Worm (Caenorhabditis elegans) whole organism, midembryonic: ENCODE results near the gene sulp-5.
A peak's percentile ranks its signal among the peaks of the same experiment; 100 is the strongest.

Experiments
- T22C8.4 ChIP-seq: fragments of 200-800 bp; sonication (Bioruptor generic); IDR thresholded peaks from 2 replicates; pipeline ENCODE4 v1.3.6; 2022; ENCODE audit warnings: missing genetic modification characterization, missing compliant biosample characterization
- cog-1 ChIP-seq: sonication (generic microtip); optimal IDR thresholded peaks from 2 replicates; lab custom pipeline; 2016; ENCODE audit warnings: missing genetic modification characterization, missing compliant biosample characterization
- flt-1 ChIP-seq: fragments of 200-800 bp; sonication (Bioruptor generic); IDR thresholded peaks from 2 replicates; pipeline ENCODE4 v1.3.6; 2022; ENCODE audit warnings: missing genetic modification characterization, missing compliant biosample characterization
- klf-2 ChIP-seq: fragments of 200-800 bp; sonication (Bioruptor generic); conservative IDR thresholded peaks from 2 replicates; pipeline ENCODE4 v1.3.6; 2022; ENCODE audit warnings: missing genetic modification reagents, missing genetic modification characterization, missing compliant biosample characterization
- med-1 ChIP-seq: sonication (generic microtip); optimal IDR thresholded peaks from 2 replicates; lab custom pipeline; 2017; ENCODE audit warnings: missing genetic modification characterization, mild to moderate bottlenecking, missing compliant biosample characterization, antibody characterized with exemption, missing genetic modification reagents; ENCODE audit not compliant: insufficient read depth
- ref-1 ChIP-seq: fragments of 200-800 bp; sonication (Bioruptor generic); conservative IDR thresholded peaks from 2 replicates; pipeline ENCODE4 v1.3.6; 2022; ENCODE audit warnings: missing genetic modification reagents, missing genetic modification characterization, missing compliant biosample characterization
- tab-1 ChIP-seq: fragments of 200-800 bp; sonication (Bioruptor generic); IDR thresholded peaks from 2 replicates; pipeline ENCODE4 v1.3.6; 2022; ENCODE audit warnings: missing genetic modification characterization, missing compliant biosample characterization
- ztf-23 ChIP-seq: fragments of 200-800 bp; sonication (Bioruptor generic); IDR thresholded peaks from 2 replicates; pipeline ENCODE4 v1.3.6; 2022; ENCODE audit warnings: missing genetic modification reagents, missing genetic modification characterization, missing compliant biosample characterization
- ztf-29 ChIP-seq: fragments of 200-800 bp; sonication (Bioruptor generic); IDR thresholded peaks from 2 replicates; pipeline ENCODE4 v1.3.6; 2022; ENCODE audit warnings: missing genetic modification reagents, missing genetic modification characterization, missing compliant biosample characterization

sulp-5 gene

DNA sequence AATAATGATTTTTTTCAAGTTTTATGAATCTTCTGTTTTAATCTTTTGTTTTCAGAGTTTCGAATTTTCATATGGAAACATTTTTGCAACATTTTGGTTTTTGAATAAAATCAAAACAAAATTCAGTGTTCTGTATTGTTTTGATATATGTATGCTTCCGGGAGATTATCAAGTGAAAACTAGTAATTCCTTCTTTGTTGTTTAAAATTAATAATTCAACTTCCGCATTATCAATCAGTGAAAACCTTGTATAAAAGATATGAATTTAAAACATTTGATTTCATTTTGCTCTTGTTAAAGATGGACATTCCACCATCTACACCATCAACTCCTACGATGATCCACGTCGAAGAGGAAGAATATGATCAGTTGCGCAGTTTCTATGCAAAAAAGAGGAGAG, at the start of gene sulp-5:
Gene sulp-5, plus strand, starts transcription at position 301 of the 400 bp plus-strand sequence.
- TF ChIP-seq ref-1 (GFP tag; lab: Robert Waterston, UW): no peak
- TF ChIP-seq tab-1: no peak
- no peak for TF ChIP-seq T22C8.4 (GFP tag; lab: Robert Waterston, UW)
- no peak for TF ChIP-seq cog-1 (tag; lab: Kevin White, UChicago)
- no peak for TF ChIP-seq med-1
- TF ChIP-seq ztf-23 (GFP tag; lab: Robert Waterston, UW): no peak
- TF ChIP-seq flt-1 (GFP tag; lab: Robert Waterston, UW): no peak
- no peak for TF ChIP-seq ztf-29
- TF ChIP-seq klf-2: no peak

ce11 chrV:11833319-11833718, 46.5 kb upstream of the sulp-5 start, which contains the start of gene pho-8:
TSS of gene pho-8 (plus strand) at chrV:11833619.
- TF ChIP-seq klf-2: no peak
- no peak for TF ChIP-seq flt-1 (GFP tag; lab: Robert Waterston, UW)
- TF ChIP-seq ztf-23 (GFP tag; lab: Robert Waterston, UW): no peak
- TF ChIP-seq cog-1 (tag; lab: Kevin White, UChicago): no peak
- TF ChIP-seq tab-1: no peak
- TF ChIP-seq ztf-29: no peak
- no peak for TF ChIP-seq ref-1 (GFP tag; lab: Robert Waterston, UW)
- no peak for TF ChIP-seq T22C8.4 (GFP tag; lab: Robert Waterston, UW)
- TF ChIP-seq med-1: no peak

DNA sequence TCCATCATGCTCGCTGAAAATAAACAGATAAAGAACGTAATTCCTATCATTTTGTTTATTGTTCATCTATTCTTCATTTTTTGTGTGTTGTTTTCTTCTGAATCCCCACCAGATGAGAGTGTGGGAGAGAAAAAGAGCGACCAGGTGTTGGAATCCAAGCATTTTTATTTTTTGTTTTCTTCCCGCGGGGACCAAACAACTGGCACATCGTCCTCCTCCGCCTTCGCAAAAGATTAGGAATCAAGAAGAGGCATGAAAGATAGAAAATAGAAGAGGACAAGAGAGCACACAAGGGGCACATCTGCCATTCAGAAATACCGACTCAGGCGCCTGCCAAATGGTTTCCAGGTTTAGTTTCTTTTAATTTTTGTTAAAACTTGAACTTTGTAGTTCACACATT, 43.8 kb upstream of the sulp-5 start, which contains the start of gene R13H4.2:
Gene R13H4.2, plus strand, starts transcription at position 319 of the 400 bp plus-strand sequence.
- no peak for TF ChIP-seq ref-1 (GFP tag; lab: Robert Waterston, UW)

DNA sequence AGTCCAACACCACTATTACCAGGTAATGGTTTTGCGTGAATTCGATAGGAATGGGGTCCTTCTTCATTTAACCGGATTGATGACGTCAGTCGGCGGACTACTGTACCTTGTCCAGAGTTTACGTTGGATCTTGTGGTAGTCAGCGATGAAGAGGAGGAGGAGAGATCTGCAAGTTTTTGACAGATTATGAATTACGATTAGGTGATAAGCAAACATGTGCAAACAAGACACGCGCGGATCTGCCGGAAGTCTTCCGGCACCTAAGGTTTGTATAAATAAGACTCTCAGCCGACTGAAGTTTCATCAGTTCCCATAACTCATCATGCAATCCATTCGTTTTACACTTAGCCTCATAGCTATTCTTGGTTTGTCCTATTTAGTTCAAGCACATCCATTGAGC, 40.6 kb upstream of the sulp-5 start, which contains the start of gene idpb-5:
Gene idpb-5, plus strand, starts transcription at position 301 of the 400 bp plus-strand sequence.
- TF ChIP-seq ztf-23 (GFP tag; lab: Robert Waterston, UW) (no peak), flt-1 (GFP tag; lab: Robert Waterston, UW) (no peak), ztf-29 (no peak), tab-1 (no peak), T22C8.4 (GFP tag; lab: Robert Waterston, UW) (no peak), klf-2 (no peak), ref-1 (GFP tag; lab: Robert Waterston, UW) (no peak), med-1 (no peak), cog-1 (tag; lab: Kevin White, UChicago) (no peak)

DNA sequence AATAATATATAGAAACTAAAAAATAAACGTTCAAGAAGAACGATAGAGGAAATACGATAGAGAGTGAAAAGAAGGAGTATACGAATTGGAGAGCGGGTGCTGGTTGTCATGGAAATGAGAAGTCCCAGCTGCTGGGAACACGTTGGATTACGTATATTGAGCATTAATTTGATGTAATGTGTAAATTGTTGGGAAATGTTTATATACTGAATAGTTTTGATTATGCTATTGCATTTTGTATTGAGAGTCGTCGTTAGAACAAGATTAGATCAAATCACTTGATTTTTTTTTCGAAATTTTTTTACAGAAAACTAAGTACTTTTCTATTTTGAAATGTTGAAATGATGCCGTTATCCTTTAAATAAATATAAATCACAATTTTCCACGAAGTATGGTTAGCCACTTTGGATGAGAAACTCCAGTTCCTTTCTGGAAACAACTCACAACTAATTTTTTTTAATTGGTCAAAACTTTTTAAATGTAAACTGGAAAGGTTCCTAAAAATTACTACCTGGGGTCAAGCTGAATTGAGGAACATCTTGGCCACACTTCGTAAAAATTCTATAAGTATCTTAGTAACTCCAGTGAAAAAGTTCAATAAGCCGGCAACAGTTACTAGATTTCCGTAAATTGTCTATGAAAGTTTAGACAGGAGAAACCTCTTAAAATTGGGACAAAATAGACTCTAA, 36.0 kb upstream of the sulp-5 start, which contains the start of gene nphp-4:
Gene nphp-4, minus strand, starts transcription at position 51 of the 689 bp plus-strand sequence.
- no peak for TF ChIP-seq flt-1 (GFP tag; lab: Robert Waterston, UW)
- TF ChIP-seq T22C8.4 (GFP tag; lab: Robert Waterston, UW): no peak
- TF ChIP-seq tab-1: no peak
- no peak for TF ChIP-seq med-1
- no peak for TF ChIP-seq cog-1 (tag; lab: Kevin White, UChicago)

ce11 chrV:11844828-11845227, 35.0 kb upstream of the sulp-5 start:
- TF ChIP-seq tab-1 (peak; percentile 68; the same call in 1 of the 2 replicates), ztf-29 (no peak), cog-1 (tag; lab: Kevin White, UChicago) (peak; percentile 48)

- TF ChIP-seq ref-1 (GFP tag; lab: Robert Waterston, UW) (no peak), ztf-29 (no peak), flt-1 (GFP tag; lab: Robert Waterston, UW) (no peak), med-1 (no peak), cog-1 (tag; lab: Kevin White, UChicago) (no peak), ztf-23 (GFP tag; lab: Robert Waterston, UW) (no peak), klf-2 (no peak), T22C8.4 (GFP tag; lab: Robert Waterston, UW) (no peak), tab-1 (no peak)
Measured at ce11 chrV:11845492-11845891, 34.3 kb upstream of the sulp-5 start, which contains the start of gene hmp-1. TSS of gene hmp-1 (plus strand) at chrV:11845871.

DNA sequence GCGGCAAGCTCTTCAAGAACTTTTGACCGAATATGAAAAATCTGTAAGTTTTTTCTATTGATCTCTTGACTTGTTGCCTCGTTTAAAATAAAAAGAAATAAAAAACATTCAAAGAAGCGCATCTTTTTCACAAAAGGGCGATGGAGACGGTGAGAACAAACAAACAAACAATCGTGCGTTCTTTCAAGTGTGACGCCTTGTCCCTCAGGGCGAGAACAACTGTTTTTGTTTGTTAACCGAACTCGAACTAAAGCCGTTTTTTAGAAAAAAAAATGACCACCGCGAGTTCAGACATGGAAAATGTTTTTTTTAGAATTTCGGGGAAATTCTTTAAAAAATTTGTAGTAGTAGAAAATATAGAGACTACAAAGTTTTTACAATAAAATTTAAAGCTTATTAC, 32.9 kb upstream of the sulp-5 start:
- TF ChIP-seq klf-2 (no peak), cog-1 (tag; lab: Kevin White, UChicago) (no peak), ztf-23 (GFP tag; lab: Robert Waterston, UW) (no peak), tab-1 (no peak), flt-1 (GFP tag; lab: Robert Waterston, UW) (no peak), ztf-29 (no peak), ref-1 (GFP tag; lab: Robert Waterston, UW) (no peak), med-1 (no peak), T22C8.4 (GFP tag; lab: Robert Waterston, UW) (no peak)

- no peak for TF ChIP-seq ztf-29
- no peak for TF ChIP-seq med-1
- no peak for TF ChIP-seq klf-2
- TF ChIP-seq flt-1 (GFP tag; lab: Robert Waterston, UW): no peak
- TF ChIP-seq tab-1: no peak
- no peak for TF ChIP-seq cog-1 (tag; lab: Kevin White, UChicago)
- TF ChIP-seq T22C8.4 (GFP tag; lab: Robert Waterston, UW): no peak
- no peak for TF ChIP-seq ztf-23 (GFP tag; lab: Robert Waterston, UW)
- TF ChIP-seq ref-1 (GFP tag; lab: Robert Waterston, UW): no peak
Measured at ce11 chrV:11849408-11849807, 30.4 kb upstream of the sulp-5 start.

ce11 chrV:11852305-11852704, 27.5 kb upstream of the sulp-5 start:
- TF ChIP-seq klf-2 (no peak), med-1 (no peak), tab-1 (no peak), T22C8.4 (GFP tag; lab: Robert Waterston, UW) (no peak), flt-1 (GFP tag; lab: Robert Waterston, UW) (no peak), cog-1 (tag; lab: Kevin White, UChicago) (no peak), ref-1 (GFP tag; lab: Robert Waterston, UW) (no peak), ztf-23 (GFP tag; lab: Robert Waterston, UW) (no peak), ztf-29 (no peak)
